Fruit fly (Drosophila melanogaster) whole organism, embryonic: ENCODE measurements around the gene Tsf2.

Experiments
- B-H2 ChIP-seq: fragments of 200-800 bp; sonication (Bioruptor generic); optimal IDR thresholded peaks from 2 replicates; lab custom pipeline; 2018; ENCODE audit warnings: missing biosample characterization, mild to moderate bottlenecking, missing genetic modification characterization
- CG12155 ChIP-seq: fragments of 200-800 bp; sonication (Bioruptor generic); optimal IDR thresholded peaks from 3 replicates; lab custom pipeline; 2016; ENCODE audit warnings: missing biosample characterization, missing genetic modification characterization
- CG12236 ChIP-seq: fragments of 200-800 bp; sonication (Bioruptor generic); optimal IDR thresholded peaks from 2 replicates; lab custom pipeline; 2016; ENCODE audit warnings: missing biosample characterization, missing genetic modification characterization
- CG12299 ChIP-seq: fragments of 200-800 bp; sonication (Bioruptor generic); optimal IDR thresholded peaks from 2 replicates; lab custom pipeline; 2018; ENCODE audit warnings: missing biosample characterization, mild to moderate bottlenecking, missing genetic modification characterization
- CG1233 ChIP-seq: fragments of 200-800 bp; sonication (Bioruptor generic); optimal IDR thresholded peaks from 4 replicates; lab custom pipeline; 2018; ENCODE audit warnings: missing biosample characterization, mild to moderate bottlenecking, missing genetic modification characterization
- CG14710 ChIP-seq: fragments of 200-800 bp; sonication (Bioruptor generic); optimal IDR thresholded peaks from 3 replicates; lab custom pipeline; 2019; ENCODE audit warnings: missing biosample characterization, mild to moderate bottlenecking, missing genetic modification characterization, moderate library complexity
- CG15011 ChIP-seq: fragments of 200-800 bp; sonication (Bioruptor generic); optimal IDR thresholded peaks from 3 replicates; lab custom pipeline; 2018; ENCODE audit warnings: missing biosample characterization, mild to moderate bottlenecking, missing genetic modification characterization
- CG1603 ChIP-seq: fragments of 200-800 bp; sonication (Bioruptor generic); optimal IDR thresholded peaks from 2 replicates; lab custom pipeline; 2019; ENCODE audit warnings: missing biosample characterization, mild to moderate bottlenecking, missing genetic modification characterization, moderate library complexity
- CG16863 ChIP-seq: fragments of 200-800 bp; sonication (Bioruptor generic); optimal IDR thresholded peaks from 3 replicates; lab custom pipeline; 2016; ENCODE audit warnings: missing biosample characterization, missing genetic modification characterization
- CG17186 ChIP-seq: fragments of 200-800 bp; sonication (Bioruptor generic); optimal IDR thresholded peaks from 3 replicates; lab custom pipeline; 2017; ENCODE audit warnings: missing biosample characterization, missing genetic modification reagents, missing genetic modification characterization
- CG17385 ChIP-seq: fragments of 200-800 bp; sonication (Bioruptor generic); optimal IDR thresholded peaks from 3 replicates; lab custom pipeline; 2018; ENCODE audit warnings: missing biosample characterization, mild to moderate bottlenecking, missing genetic modification characterization
- CG17568 ChIP-seq: fragments of 200-800 bp; sonication (Bioruptor generic); optimal IDR thresholded peaks from 2 replicates; lab custom pipeline; 2018; ENCODE audit warnings: missing biosample characterization, mild to moderate bottlenecking, missing genetic modification characterization, moderate library complexity
- CG18262 ChIP-seq: fragments of 200-800 bp; optimal IDR thresholded peaks from 3 replicates; lab custom pipeline; 2019; ENCODE audit warnings: missing biosample characterization, mild to moderate bottlenecking, missing genetic modification characterization, moderate library complexity
- CG3065 ChIP-seq: fragments of 200-800 bp; sonication (Bioruptor generic); optimal IDR thresholded peaks from 2 replicates; lab custom pipeline; 2016; ENCODE audit warnings: missing biosample characterization, missing genetic modification characterization
- CG32772 ChIP-seq: fragments of 200-800 bp; sonication (Bioruptor generic); IDR thresholded peaks from 2 replicates; pipeline ENCODE4 v1.3.6; 2022; ENCODE audit warnings: missing biosample characterization, missing genetic modification characterization
- CG34376 ChIP-seq: fragments of 200-800 bp; sonication (Bioruptor generic); optimal IDR thresholded peaks from 2 replicates; lab custom pipeline; 2018; ENCODE audit warnings: missing biosample characterization, mild to moderate bottlenecking, missing genetic modification characterization
- CG42726 ChIP-seq: fragments of 200-800 bp; sonication (Bioruptor generic); IDR thresholded peaks from 2 replicates; pipeline ENCODE4 v1.3.6; 2022; ENCODE audit warnings: missing biosample characterization, missing genetic modification characterization; ENCODE audit not compliant: partially characterized antibody
- CG4820 ChIP-seq: fragments of 200-800 bp; sonication (Bioruptor generic); optimal IDR thresholded peaks from 3 replicates; lab custom pipeline; 2016; ENCODE audit warnings: missing biosample characterization, missing genetic modification characterization
- CG7271 ChIP-seq: fragments of 200-800 bp; sonication (Bioruptor generic); optimal IDR thresholded peaks from 2 replicates; lab custom pipeline; 2018; ENCODE audit warnings: missing biosample characterization, mild to moderate bottlenecking, missing genetic modification characterization, moderate library complexity
- CG7745 ChIP-seq: fragments of 200-800 bp; sonication (Bioruptor generic); optimal IDR thresholded peaks from 2 replicates; lab custom pipeline; 2018; ENCODE audit warnings: missing biosample characterization, mild to moderate bottlenecking, missing genetic modification characterization, moderate library complexity
- CG9876 ChIP-seq: fragments of 200-800 bp; sonication (Bioruptor generic); optimal IDR thresholded peaks from 2 replicates; lab custom pipeline; 2016; ENCODE audit warnings: missing biosample characterization, missing genetic modification characterization
- Deaf1 ChIP-seq: fragments of 200-800 bp; optimal IDR thresholded peaks from 3 replicates; lab custom pipeline; 2019; ENCODE audit warnings: missing biosample characterization, mild to moderate bottlenecking, missing genetic modification characterization, moderate library complexity
- Dek ChIP-seq: fragments of 200-800 bp; sonication (Bioruptor generic); optimal IDR thresholded peaks from 3 replicates; lab custom pipeline; 2019; ENCODE audit warnings: missing biosample characterization, mild to moderate bottlenecking, missing genetic modification characterization, moderate library complexity
- E2f2 ChIP-seq: fragments of 200-800 bp; sonication (Bioruptor generic); IDR thresholded peaks from 2 replicates; pipeline ENCODE4 v1.3.6; 2022; ENCODE audit warnings: missing biosample characterization, missing genetic modification characterization
- Fer2 ChIP-seq: fragments of 200-800 bp; sonication (Bioruptor generic); optimal IDR thresholded peaks from 2 replicates; lab custom pipeline; 2018; ENCODE audit warnings: missing biosample characterization, mild to moderate bottlenecking, missing genetic modification characterization, moderate library complexity
- Hey ChIP-seq: fragments of 200-800 bp; sonication (Bioruptor generic); optimal IDR thresholded peaks from 3 replicates; lab custom pipeline; 2018; ENCODE audit warnings: missing biosample characterization, mild to moderate bottlenecking, missing genetic modification characterization
- Hr51 ChIP-seq, 2 experiments: fragments of 200-800 bp; sonication (Bioruptor generic); optimal IDR thresholded peaks; 2 replicates in 1 of 2; 3 replicates in 1 of 2; lab custom pipeline; 2016 to 2018; ENCODE audit warnings: missing biosample characterization in 2 of 2, missing genetic modification characterization in 2 of 2, mild to moderate bottlenecking in 1 of 2, moderate library complexity in 1 of 2
- Kr ChIP-seq: fragments of 200-800 bp; sonication (Bioruptor generic); optimal IDR thresholded peaks from 2 replicates; lab custom pipeline; 2017; ENCODE audit warnings: missing biosample characterization, mild to moderate bottlenecking, missing genetic modification characterization
- Optix ChIP-seq: fragments of 200-800 bp; sonication (Bioruptor generic); IDR thresholded peaks from 3 replicates; pipeline ENCODE4 v1.3.6; 2022; ENCODE audit warnings: missing biosample characterization, missing genetic modification characterization
- Sox100B ChIP-seq: fragments of 200-800 bp; sonication (Bioruptor generic); optimal IDR thresholded peaks from 3 replicates; lab custom pipeline; 2018; ENCODE audit warnings: missing biosample characterization, mild to moderate bottlenecking, missing genetic modification characterization
- Sry-β ChIP-seq: fragments of 200-800 bp; sonication (Bioruptor generic); optimal IDR thresholded peaks from 2 replicates; lab custom pipeline; 2018; ENCODE audit warnings: missing biosample characterization, mild to moderate bottlenecking, missing genetic modification characterization, moderate library complexity
- crp ChIP-seq, 2 experiments: fragments of 200-800 bp; sonication (Bioruptor generic); optimal IDR thresholded peaks; 2 replicates in 1 of 2; 3 replicates in 1 of 2; lab custom pipeline; 2017; ENCODE audit warnings: missing biosample characterization in 2 of 2, missing genetic modification characterization in 2 of 2, mild to moderate bottlenecking in 1 of 2, moderate library complexity in 1 of 2
- dimm ChIP-seq: fragments of 200-800 bp; sonication (Bioruptor generic); IDR thresholded peaks from 2 replicates; pipeline ENCODE4 v1.3.6; 2022; ENCODE audit warnings: missing biosample characterization, missing genetic modification characterization
- emc ChIP-seq: fragments of 200-800 bp; sonication (Bioruptor generic); optimal IDR thresholded peaks from 2 replicates; lab custom pipeline; 2016; ENCODE audit warnings: missing biosample characterization, missing genetic modification characterization
- eve ChIP-seq, 2 experiments: fragments of >200 bp; optimal IDR thresholded peaks; 2 replicates each; lab custom pipeline; 2017; ENCODE audit warnings: missing biosample characterization in 2 of 2, missing genetic modification characterization in 2 of 2
- fd102C ChIP-seq: fragments of 200-800 bp; sonication (Bioruptor generic); optimal IDR thresholded peaks from 2 replicates; lab custom pipeline; 2018; ENCODE audit warnings: missing biosample characterization, mild to moderate bottlenecking, missing genetic modification characterization, moderate library complexity
- fru ChIP-seq: fragments of >200 bp; optimal IDR thresholded peaks from 2 replicates; lab custom pipeline; 2017
- hb ChIP-seq: fragments of 200-800 bp; sonication (Bioruptor generic); IDR thresholded peaks from 3 replicates; pipeline ENCODE4 v1.3.6; 2022; ENCODE audit warnings: missing biosample characterization, missing genetic modification characterization; ENCODE audit not compliant: partially characterized antibody
- hkb ChIP-seq, 2 experiments: fragments of 200-800 bp in 1 of 2; fragments of >200 bp in 1 of 2; sonication (Bioruptor generic) in 1 of 2; IDR thresholded peaks in 1 of 2; optimal IDR thresholded peaks in 1 of 2; 2 replicates each; pipeline versions ENCODE4 v1.3.6 to Lab custom; 2017 to 2022; ENCODE audit warnings: missing biosample characterization in 1 of 2, missing genetic modification characterization in 1 of 2
- nom ChIP-seq: fragments of 200-800 bp; sonication (Bioruptor generic); optimal IDR thresholded peaks from 2 replicates; lab custom pipeline; 2017; ENCODE audit warnings: missing biosample characterization, missing genetic modification characterization, mild to moderate bottlenecking, moderate library complexity, missing genetic modification reagents
- org-1 ChIP-seq: fragments of 200-800 bp; sonication (Bioruptor generic); optimal IDR thresholded peaks from 2 replicates; lab custom pipeline; 2017; ENCODE audit warnings: missing biosample characterization, missing genetic modification characterization
- otp ChIP-seq: fragments of 200-800 bp; sonication (Bioruptor generic); IDR thresholded peaks from 3 replicates; pipeline ENCODE4, ENCODE4 v1.3.6; 2022; ENCODE audit warnings: missing biosample characterization, missing genetic modification characterization
- pb ChIP-seq: fragments of 200-800 bp; sonication (Bioruptor generic); optimal IDR thresholded peaks from 3 replicates; lab custom pipeline; 2016; ENCODE audit warnings: missing biosample characterization, missing genetic modification characterization
- toy ChIP-seq: fragments of 200-800 bp; sonication (Bioruptor generic); IDR thresholded peaks from 2 replicates; pipeline ENCODE4 v1.3.6; 2022; ENCODE audit warnings: missing biosample characterization, missing genetic modification characterization
- unc-4 ChIP-seq: fragments of 200-800 bp; sonication (Bioruptor generic); IDR thresholded peaks from 2 replicates; pipeline ENCODE4 v1.3.6; 2022; ENCODE audit warnings: missing biosample characterization, missing genetic modification characterization; ENCODE audit not compliant: partially characterized antibody
- vnd ChIP-seq: fragments of 200-800 bp; sonication (Bioruptor generic); IDR thresholded peaks from 3 replicates; pipeline ENCODE4 v1.3.6; 2022; ENCODE audit warnings: missing biosample characterization, missing genetic modification characterization; ENCODE audit not compliant: partially characterized antibody
- wdn ChIP-seq: fragments of 200-800 bp; sonication (Bioruptor generic); IDR thresholded peaks from 2 replicates; pipeline ENCODE4 v1.3.6; 2022; ENCODE audit warnings: missing biosample characterization, missing genetic modification characterization
- wek ChIP-seq: fragments of 200-800 bp; sonication (Bioruptor generic); optimal IDR thresholded peaks from 3 replicates; lab custom pipeline; 2018; ENCODE audit warnings: missing biosample characterization, mild to moderate bottlenecking, missing genetic modification characterization, moderate library complexity
- yki ChIP-seq: fragments of >200 bp; optimal IDR thresholded peaks from 3 replicates; lab custom pipeline; 2018
- zfh2 ChIP-seq: fragments of 200-800 bp; sonication (Bioruptor generic); optimal IDR thresholded peaks from 2 replicates; lab custom pipeline; 2016; ENCODE audit warnings: missing biosample characterization, missing genetic modification characterization

Tsf2 gene

dm6 chr3L:12523941-12524340 lies 9.6 kb downstream of the Tsf2 start, which contains the start of the genes ver and Gcn5 (continued):
- TF ChIP-seq hb (GFP tag; lab: Robert Waterston, UW) = no peak
- peak; percentile 18 for TF ChIP-seq CG12236 (GFP tag; lab: Kevin White, UChicago)
- peak; percentile 74 for TF ChIP-seq CG15011 (GFP tag; lab: Kevin White, UChicago)
- peak; percentile 92 for TF ChIP-seq nom (GFP tag; lab: Kevin White, UChicago)
- TF ChIP-seq Dek (tag; lab: Kevin White, UChicago) = peak; percentile 92
- no peak for TF ChIP-seq vnd (GFP tag; lab: Robert Waterston, UW)
- no peak for TF ChIP-seq eve (GFP tag; optimal IDR thresholded peaks at IDR 0.05; lab: Kevin White, UChicago)
- no peak for TF ChIP-seq hkb (optimal IDR thresholded peaks at IDR 0.05; lab: Kevin White, UChicago)
- TF ChIP-seq hkb (GFP tag; IDR thresholded peaks at IDR 0.05; lab: Robert Waterston, UW) = peak; percentile 96
- TF ChIP-seq pb (GFP tag; lab: Kevin White, UChicago) = peak; percentile 30
- TF ChIP-seq CG14710 (tag; lab: Kevin White, UChicago) = peak; percentile 91
- TF ChIP-seq wdn (GFP tag; lab: Robert Waterston, UW) = peak; percentile 82
- no peak for TF ChIP-seq CG42726
- peak; percentile 93 for TF ChIP-seq zfh2 (GFP tag; lab: Kevin White, UChicago)
- TF ChIP-seq yki = no peak
- TF ChIP-seq wek (GFP tag; lab: Kevin White, UChicago) = peak; percentile 52
- TF ChIP-seq CG17568 = no peak
- TF ChIP-seq CG7271 (tag; lab: Kevin White, UChicago) = peak; percentile 70
- TF ChIP-seq fd102C (GFP tag; lab: Kevin White, UChicago) = no peak
- peak; percentile 78 for TF ChIP-seq emc (GFP tag; lab: Kevin White, UChicago)
- TF ChIP-seq CG7745 = peak; percentile 66
- peak; percentile 65 for TF ChIP-seq CG3065 (GFP tag; lab: Kevin White, UChicago)
- TF ChIP-seq E2f2 (GFP tag; lab: Robert Waterston, UW) = peak; percentile 82
- peak; percentile 91 for TF ChIP-seq Sox100B (GFP tag; lab: Kevin White, UChicago)
- peak; percentile 81 to 94 for TF ChIP-seq Hr51 (GFP tag; optimal IDR thresholded peaks at IDR 0.05; lab: Kevin White, UChicago)
- peak; percentile 91 for TF ChIP-seq otp (GFP tag; lab: Robert Waterston, UW)
- peak; percentile 90 for TF ChIP-seq CG18262 (tag; lab: Kevin White, UChicago)
- peak; percentile 89 for TF ChIP-seq CG12155 (GFP tag; lab: Kevin White, UChicago)
- peak; percentile 88 for TF ChIP-seq CG17385 (GFP tag; lab: Kevin White, UChicago)
- TF ChIP-seq fru (lab: Kevin White, UChicago) = no peak
- TF ChIP-seq Sry-β (GFP tag; lab: Kevin White, UChicago) = peak; percentile 36
- TF ChIP-seq dimm (GFP tag; lab: Robert Waterston, UW) = peak; percentile 79
- TF ChIP-seq Kr (GFP tag; lab: Kevin White, UChicago) = no peak
- TF ChIP-seq CG4820 = peak; percentile 86
- peak; percentile 79 for TF ChIP-seq CG16863
- TF ChIP-seq org-1 = peak; percentile 85
- TF ChIP-seq Deaf1 = peak; percentile 67
- peak; percentile 62 for TF ChIP-seq CG34376 (GFP tag; lab: Kevin White, UChicago)
- peak; percentile 69; the same call in 1 of the 2 replicates for TF ChIP-seq toy (GFP tag; lab: Robert Waterston, UW)
- peak; percentile 86 for TF ChIP-seq B-H2 (GFP tag; lab: Kevin White, UChicago)
- TF ChIP-seq Hey (tag; lab: Kevin White, UChicago) = peak; percentile 33
- TF ChIP-seq CG1233 (GFP tag; lab: Kevin White, UChicago) = peak; percentile 90
- TF ChIP-seq CG12299 (tag; lab: Kevin White, UChicago) = peak; percentile 88
- TF ChIP-seq CG9876 = peak; percentile 45
- peak; percentile 93 for TF ChIP-seq CG32772
- TF ChIP-seq Fer2 = peak; percentile 84
- peak in 1 of 2 experiments; percentile 65 for TF ChIP-seq crp (GFP tag; optimal IDR thresholded peaks at IDR 0.05; lab: Kevin White, UChicago)
- TF ChIP-seq CG17186 (GFP tag; lab: Kevin White, UChicago) = peak; percentile 78
- TF ChIP-seq unc-4 (GFP tag; lab: Robert Waterston, UW) = no peak
- TF ChIP-seq Optix (GFP tag; lab: Robert Waterston, UW) = peak; percentile 87
- peak; percentile 89 for TF ChIP-seq CG1603
